Worm (Caenorhabditis elegans) whole organism, young adult: Measurements from ENCODE around the gene Y73C8B.9.

Experiments
- B0261.1 ChIP-seq: sonication (generic microtip); optimal IDR thresholded peaks from 2 replicates; lab custom pipeline; 2016; ENCODE audit warnings: mild to moderate bottlenecking, missing genetic modification characterization, moderate library complexity, missing compliant biosample characterization
- C17E4.6 ChIP-seq: fragments of 200-800 bp; sonication (Bioruptor generic); IDR thresholded peaks from 2 replicates; pipeline ENCODE4 v1.3.6; 2022; ENCODE audit warnings: missing genetic modification reagents, missing genetic modification characterization, missing compliant biosample characterization
- D2030.7 ChIP-seq: fragments of 200-800 bp; sonication (Bioruptor generic); IDR thresholded peaks from 2 replicates; pipeline ENCODE4 v1.3.6; 2022; ENCODE audit warnings: missing genetic modification reagents, missing genetic modification characterization, missing compliant biosample characterization
- F37B4.10 ChIP-seq: fragments of 200-800 bp; sonication (Bioruptor generic); IDR thresholded peaks from 2 replicates; pipeline ENCODE4 v1.3.6; 2022; ENCODE audit warnings: missing genetic modification characterization, missing compliant biosample characterization
- F52B5.7 ChIP-seq: sonication (generic microtip); optimal IDR thresholded peaks from 2 replicates; lab custom pipeline; 2016; ENCODE audit warnings: mild to moderate bottlenecking, missing genetic modification characterization, missing compliant biosample characterization
- F55B11.4 ChIP-seq: sonication (generic microtip); optimal IDR thresholded peaks from 2 replicates; lab custom pipeline; 2016; ENCODE audit warnings: missing compliant biosample characterization, missing genetic modification characterization, borderline replicate concordance; ENCODE audit not compliant: insufficient read depth
- T07F8.4 ChIP-seq: sonication (generic microtip); optimal IDR thresholded peaks from 2 replicates; lab custom pipeline; 2016; ENCODE audit warnings: mild to moderate bottlenecking, missing genetic modification characterization, moderate library complexity, missing compliant biosample characterization
- Y53G8AR.9 ChIP-seq: fragments of 200-800 bp; sonication (Bioruptor generic); conservative IDR thresholded peaks from 2 replicates; pipeline ENCODE4 v1.3.6; 2022; ENCODE audit warnings: missing genetic modification reagents, missing genetic modification characterization, missing compliant biosample characterization
- Y79H2A.3 ChIP-seq: fragments of 200-800 bp; sonication (Bioruptor generic); conservative IDR thresholded peaks from 2 replicates; pipeline ENCODE4 v1.3.6; 2022; ENCODE audit warnings: missing genetic modification reagents, missing genetic modification characterization, missing compliant biosample characterization
- akir-1 ChIP-seq: fragments of 200-800 bp; sonication (Bioruptor generic); optimal IDR thresholded peaks from 2 replicates; lab custom pipeline; 2018; ENCODE audit warnings: mild to moderate bottlenecking, missing genetic modification characterization, moderate library complexity, missing compliant biosample characterization
- ama-1 ChIP-seq, 3 experiments: fragments of 150-350 bp in 1 of 3; sonication (generic microtip) in 2 of 3; optimal IDR thresholded peaks; 2 replicates each; lab custom pipeline; 2014 to 2018; ENCODE audit warnings: missing biosample characterization in 2 of 3, missing genetic modification characterization in 2 of 3, missing genetic modification reagents in 2 of 3
- aptf-2 ChIP-seq: fragments of 200-800 bp; sonication (Bioruptor generic); conservative IDR thresholded peaks from 2 replicates; pipeline ENCODE4 v1.3.6; 2022; ENCODE audit warnings: missing genetic modification reagents, missing genetic modification characterization, missing compliant biosample characterization
- atf-7 ChIP-seq: sonication (generic microtip); optimal IDR thresholded peaks from 2 replicates; lab custom pipeline; 2017; ENCODE audit warnings: mild to moderate bottlenecking, missing genetic modification characterization, missing compliant biosample characterization
- athp-1 ChIP-seq: sonication (generic microtip); optimal IDR thresholded peaks from 2 replicates; lab custom pipeline; 2017; ENCODE audit warnings: mild to moderate bottlenecking, missing genetic modification characterization, missing compliant biosample characterization
- ceh-79 ChIP-seq: sonication (generic microtip); optimal IDR thresholded peaks from 2 replicates; lab custom pipeline; 2017; ENCODE audit warnings: mild to moderate bottlenecking, missing genetic modification characterization, missing compliant biosample characterization
- chd-7 ChIP-seq: sonication (generic microtip); optimal IDR thresholded peaks from 2 replicates; lab custom pipeline; 2016; ENCODE audit warnings: mild to moderate bottlenecking, missing genetic modification characterization, moderate library complexity, missing compliant biosample characterization
- dpl-1 ChIP-seq: fragments of 150-350 bp; optimal IDR thresholded peaks from 2 replicates; lab custom pipeline; 2014; ENCODE audit warnings: missing biosample characterization, missing genetic modification reagents, missing genetic modification characterization
- egrh-3 ChIP-seq: fragments of 200-800 bp; sonication (Bioruptor generic); IDR thresholded peaks from 2 replicates; pipeline ENCODE4 v1.3.6; 2022; ENCODE audit warnings: missing genetic modification reagents, missing genetic modification characterization, missing compliant biosample characterization
- ekl-4 ChIP-seq: fragments of 200-800 bp; sonication (Bioruptor generic); IDR thresholded peaks from 2 replicates; pipeline ENCODE4 v1.3.6; 2022; ENCODE audit warnings: missing genetic modification reagents, missing genetic modification characterization, missing compliant biosample characterization
- hmg-1.2 ChIP-seq: fragments of 200-800 bp; sonication (Bioruptor generic); IDR thresholded peaks from 2 replicates; pipeline ENCODE4 v1.3.6; 2022; ENCODE audit warnings: missing genetic modification reagents, missing genetic modification characterization, missing compliant biosample characterization
- lag-1 ChIP-seq: fragments of 200-800 bp; sonication (Bioruptor generic); IDR thresholded peaks from 2 replicates; pipeline ENCODE4 v1.3.6; 2022; ENCODE audit warnings: missing genetic modification reagents, missing genetic modification characterization, missing compliant biosample characterization
- lin-26 ChIP-seq: fragments of 200-800 bp; sonication (Bioruptor generic); IDR thresholded peaks from 2 replicates; pipeline ENCODE4 v1.3.6; 2022; ENCODE audit warnings: missing genetic modification reagents, missing genetic modification characterization, missing compliant biosample characterization
- lin-54 ChIP-seq: fragments of 200-800 bp; sonication (Bioruptor generic); optimal IDR thresholded peaks from 2 replicates; lab custom pipeline; 2018; ENCODE audit warnings: mild to moderate bottlenecking, missing genetic modification characterization, missing compliant biosample characterization
- lir-1 ChIP-seq: fragments of 200-800 bp; sonication (Bioruptor generic); conservative IDR thresholded peaks from 2 replicates; pipeline ENCODE4 v1.3.6; 2022; ENCODE audit warnings: missing genetic modification reagents, missing genetic modification characterization, missing compliant biosample characterization
- lsl-1 ChIP-seq: fragments of 200-800 bp; sonication (Bioruptor generic); optimal IDR thresholded peaks from 2 replicates; lab custom pipeline; 2018; ENCODE audit warnings: mild to moderate bottlenecking, missing genetic modification characterization, moderate library complexity, missing compliant biosample characterization
- madf-10 ChIP-seq: sonication (generic microtip); optimal IDR thresholded peaks from 2 replicates; lab custom pipeline; 2016; ENCODE audit warnings: mild to moderate bottlenecking, missing genetic modification characterization, missing compliant biosample characterization
- mel-28 ChIP-seq: sonication (generic microtip); optimal IDR thresholded peaks from 2 replicates; lab custom pipeline; 2016; ENCODE audit warnings: borderline replicate concordance, mild to moderate bottlenecking, missing genetic modification characterization, missing compliant biosample characterization
- mes-4 ChIP-seq: sonication (generic microtip); optimal IDR thresholded peaks from 2 replicates; lab custom pipeline; 2016; ENCODE audit warnings: missing genotype, missing genetic modification characterization, missing compliant biosample characterization
- nhr-27 ChIP-seq: fragments of 200-800 bp; sonication (Bioruptor generic); optimal IDR thresholded peaks from 2 replicates; lab custom pipeline; 2018; ENCODE audit warnings: mild to moderate bottlenecking, missing genetic modification characterization, moderate library complexity, missing compliant biosample characterization
- pbrm-1 ChIP-seq: fragments of 200-800 bp; sonication (Bioruptor generic); IDR thresholded peaks from 2 replicates; pipeline ENCODE4 v1.3.6; 2022; ENCODE audit warnings: missing genetic modification reagents, missing genetic modification characterization, missing compliant biosample characterization
- rec-8 ChIP-seq, 2 experiments: sonication (generic microtip); optimal IDR thresholded peaks; 2 replicates each; lab custom pipeline; 2016; ENCODE audit warnings: mild to moderate bottlenecking in 2 of 2, missing genetic modification characterization in 2 of 2, missing genetic modification reagents in 2 of 2, missing genotype in 2 of 2, missing biosample characterization in 1 of 2, missing compliant biosample characterization in 1 of 2, moderate library complexity in 1 of 2
- snpc-1.1 ChIP-seq: sonication (generic microtip); optimal IDR thresholded peaks from 2 replicates; lab custom pipeline; 2017; ENCODE audit warnings: missing genetic modification characterization, mild to moderate bottlenecking, missing compliant biosample characterization, antibody characterized with exemption, moderate library complexity, missing genotype, missing genetic modification reagents; ENCODE audit not compliant: insufficient read depth
- snpc-1.3 ChIP-seq: sonication (generic microtip); optimal IDR thresholded peaks from 2 replicates; lab custom pipeline; 2017; ENCODE audit warnings: missing genetic modification characterization, mild to moderate bottlenecking, missing compliant biosample characterization, antibody characterized with exemption, moderate library complexity, missing genotype, missing genetic modification reagents; ENCODE audit not compliant: insufficient read depth
- snpc-3.4 ChIP-seq: sonication (generic microtip); optimal IDR thresholded peaks from 2 replicates; lab custom pipeline; 2017; ENCODE audit warnings: missing genetic modification characterization, mild to moderate bottlenecking, missing compliant biosample characterization, antibody characterized with exemption, moderate library complexity, missing genotype, missing genetic modification reagents
- snpc-4 ChIP-seq, 5 experiments: fragments of 150-350 bp in 1 of 5; sonication (generic microtip) in 4 of 5; optimal IDR thresholded peaks; 2 replicates each; lab custom pipeline; 2014 to 2018; ENCODE audit warnings: missing genetic modification characterization in 5 of 5, missing biosample characterization in 3 of 5, antibody characterized with exemption in 2 of 5, mild to moderate bottlenecking in 2 of 5, missing compliant biosample characterization in 2 of 5, missing genotype in 2 of 5, moderate library complexity in 2 of 5, missing genetic modification reagents in 1 of 5
- sptf-2 ChIP-seq: fragments of 200-800 bp; sonication (Bioruptor generic); optimal IDR thresholded peaks from 2 replicates; lab custom pipeline; 2018; ENCODE audit warnings: mild to moderate bottlenecking, missing genetic modification characterization, missing compliant biosample characterization
- unc-130 ChIP-seq: sonication (generic microtip); optimal IDR thresholded peaks from 2 replicates; lab custom pipeline; 2016; ENCODE audit warnings: missing genetic modification reagents, missing genetic modification characterization, missing compliant biosample characterization
- zfh-2 ChIP-seq: fragments of 200-800 bp; sonication (Bioruptor generic); conservative IDR thresholded peaks from 2 replicates; pipeline ENCODE4 v1.3.6; 2022; ENCODE audit warnings: missing genetic modification reagents, missing genetic modification characterization, missing compliant biosample characterization
- zim-3 ChIP-seq: sonication (generic microtip); optimal IDR thresholded peaks from 2 replicates; lab custom pipeline; 2017; ENCODE audit warnings: mild to moderate bottlenecking, missing genetic modification characterization, moderate library complexity, missing compliant biosample characterization
- ztf-28 ChIP-seq: fragments of 200-800 bp; sonication (Bioruptor generic); IDR thresholded peaks from 2 replicates; pipeline ENCODE4 v1.3.6; 2022; ENCODE audit warnings: missing genetic modification reagents, missing genetic modification characterization, missing compliant biosample characterization

Gene Y73C8B.9

ce11 chrV:3204433-3204832 is 11.1 kb downstream of the Y73C8B.9 start (continued):
- TF ChIP-seq lsl-1 (GFP tag; lab: Kevin White, UChicago) (peak; percentile 98), B0261.1 (tag; lab: Kevin White, UChicago) (no peak)
- TF ChIP-seq, all 124 proteins: peak for 17

- TF ChIP-seq pbrm-1, result no peak
- TF ChIP-seq hmg-1.2 (GFP tag; lab: Robert Waterston, UW), result 0 out of 2 replicates have a peak, but pooled peaks have one; percentile 9
Measured at ce11 chrV:3208940-3209339, 15.6 kb downstream of the Y73C8B.9 start.

- TF ChIP-seq zfh-2 (peak; percentile 72), Y53G8AR.9 (GFP tag; lab: Robert Waterston, UW) (no peak), egrh-3 (GFP tag; lab: Robert Waterston, UW) (peak; percentile 10; the same call in 1 of the 2 replicates), zim-3 (no peak)
Measured at ce11 chrV:3210147-3210546, 16.8 kb downstream of the Y73C8B.9 start, which contains the start of gene apx-1. TSS of gene apx-1 (plus strand) at chrV:3210196.

ce11 chrV:3218604-3219003 is 25.2 kb downstream of the Y73C8B.9 start:
- TF ChIP-seq lir-1 (GFP tag; lab: Robert Waterston, UW) (no peak), F37B4.10 (GFP tag; lab: Robert Waterston, UW) (no peak), madf-10 (no peak), akir-1 (GFP tag; lab: Kevin White, UChicago) (no peak), rec-8 (tag; optimal IDR thresholded peaks at IDR 0.05; lab: Kevin White, UChicago) (no peak), F55B11.4 (no peak), snpc-1.3 (tag; lab: Kevin White, UChicago) (no peak), ama-1 (optimal IDR thresholded peaks at IDR 0.05; lab: Kevin White, UChicago) (no peak), ama-1 (GFP tag; optimal IDR thresholded peaks at IDR 0.05; lab: Kevin White, UChicago) (no peak), snpc-3.4 (tag; lab: Kevin White, UChicago) (no peak), ztf-28 (no peak), lin-26 (GFP tag; lab: Robert Waterston, UW) (no peak), dpl-1 (GFP tag; lab: Kevin White, UChicago) (no peak), unc-130 (GFP tag; lab: Kevin White, UChicago) (no peak), nhr-27 (no peak)

- TF ChIP-seq Y79H2A.3, result no peak
- TF ChIP-seq ceh-79, result no peak
- no peak for TF ChIP-seq mes-4
- TF ChIP-seq T07F8.4 (tag; lab: Kevin White, UChicago), result no peak
- TF ChIP-seq ama-1 (optimal IDR thresholded peaks at IDR 0.05; lab: Kevin White, UChicago), result no peak
- TF ChIP-seq ama-1 (GFP tag; optimal IDR thresholded peaks at IDR 0.05; lab: Kevin White, UChicago), result no peak
- no peak for TF ChIP-seq chd-7 (tag; lab: Kevin White, UChicago)
- TF ChIP-seq sptf-2 (GFP tag; lab: Kevin White, UChicago), result no peak
- no peak for TF ChIP-seq snpc-1.1
- no peak for TF ChIP-seq C17E4.6
- no peak for TF ChIP-seq egrh-3 (GFP tag; lab: Robert Waterston, UW)
- TF ChIP-seq aptf-2 (GFP tag; lab: Robert Waterston, UW), result no peak
- TF ChIP-seq F52B5.7, result no peak
- no peak for TF ChIP-seq mel-28 (tag; lab: Kevin White, UChicago)
- TF ChIP-seq ekl-4 (GFP tag; lab: Robert Waterston, UW), result no peak
- TF ChIP-seq athp-1 (tag; lab: Kevin White, UChicago), result no peak
- no peak for TF ChIP-seq D2030.7 (GFP tag; lab: Robert Waterston, UW)
- TF ChIP-seq atf-7 (tag; lab: Kevin White, UChicago), result no peak
- no peak for TF ChIP-seq lin-54 (GFP tag; lab: Kevin White, UChicago)
- TF ChIP-seq lag-1 (GFP tag; lab: Robert Waterston, UW), result no peak
- no peak for TF ChIP-seq snpc-4 (GFP tag; optimal IDR thresholded peaks at IDR 0.05; lab: Kevin White, UChicago)
- no peak for TF ChIP-seq snpc-4 (tag; optimal IDR thresholded peaks at IDR 0.05; lab: Kevin White, UChicago)
Measured at ce11 chrV:3227373-3227772, 34.0 kb downstream of the Y73C8B.9 start, which contains the start of gene K08D9.2. TSS of gene K08D9.2 (plus strand) at chrV:3227673.
